Worm (Caenorhabditis elegans) whole organism, L4 larva: ENCODE results near the gene Y49E10.16.
"Not testable (repeated sequence)": the region's sequence is repeated elsewhere in the genome, so short reads cannot be mapped to it uniquely, and the experiment has no call there.

ENCODE experiments used
- ama-1 ChIP-seq: fragments of 150-350 bp; optimal IDR thresholded peaks from 2 replicates; lab custom pipeline; 2014; ENCODE audit warnings: inconsistent platforms, mixed read lengths
- ceh-82 ChIP-seq: sonication (generic microtip); optimal IDR thresholded peaks from 2 replicates; lab custom pipeline; 2017; ENCODE audit warnings: missing biosample characterization, missing genetic modification characterization
- fos-1 ChIP-seq: fragments of 150-350 bp; optimal IDR thresholded peaks from 2 replicates; lab custom pipeline; 2014; ENCODE audit warnings: missing biosample characterization, missing genetic modification characterization
- lin-39 ChIP-seq: fragments of 150-350 bp; optimal IDR thresholded peaks from 2 replicates; lab custom pipeline; 2014; ENCODE audit warnings: missing biosample characterization, missing genetic modification reagents, missing genetic modification characterization
- lir-3 ChIP-seq: sonication (generic microtip); optimal IDR thresholded peaks from 2 replicates; lab custom pipeline; 2016; ENCODE audit warnings: mild to moderate bottlenecking, missing genetic modification characterization, missing compliant biosample characterization
- lsy-2 ChIP-seq, 2 experiments: fragments of 150-350 bp in 1 of 2; sonication (generic microtip) in 1 of 2; optimal IDR thresholded peaks; 2 replicates each; lab custom pipeline; 2014 to 2017; ENCODE audit warnings: missing biosample characterization in 2 of 2, missing genetic modification characterization in 2 of 2
- mdl-1 ChIP-seq, 2 experiments: fragments of 150-350 bp in 1 of 2; sonication (generic microtip) in 1 of 2; optimal IDR thresholded peaks; 2 replicates each; lab custom pipeline; 2014 to 2017; ENCODE audit warnings: missing biosample characterization in 2 of 2, missing genetic modification characterization in 2 of 2
- nhr-25 ChIP-seq: sonication (generic microtip); optimal IDR thresholded peaks from 2 replicates; lab custom pipeline; 2017; ENCODE audit warnings: missing genetic modification characterization, mild to moderate bottlenecking, missing compliant biosample characterization, antibody characterized with exemption, moderate library complexity, borderline replicate concordance; ENCODE audit not compliant: insufficient read depth
- nhr-28 ChIP-seq: fragments of 150-350 bp; optimal IDR thresholded peaks from 2 replicates; lab custom pipeline; 2014; ENCODE audit warnings: missing biosample characterization, missing genetic modification characterization
- nhr-6 ChIP-seq: fragments of 150-350 bp; optimal IDR thresholded peaks from 2 replicates; lab custom pipeline; 2014; ENCODE audit warnings: missing biosample characterization, missing genetic modification characterization
- ztf-11 ChIP-seq: fragments of 150-350 bp; optimal IDR thresholded peaks from 2 replicates; lab custom pipeline; 2014; ENCODE audit warnings: missing biosample characterization, missing genetic modification characterization

DNA sequence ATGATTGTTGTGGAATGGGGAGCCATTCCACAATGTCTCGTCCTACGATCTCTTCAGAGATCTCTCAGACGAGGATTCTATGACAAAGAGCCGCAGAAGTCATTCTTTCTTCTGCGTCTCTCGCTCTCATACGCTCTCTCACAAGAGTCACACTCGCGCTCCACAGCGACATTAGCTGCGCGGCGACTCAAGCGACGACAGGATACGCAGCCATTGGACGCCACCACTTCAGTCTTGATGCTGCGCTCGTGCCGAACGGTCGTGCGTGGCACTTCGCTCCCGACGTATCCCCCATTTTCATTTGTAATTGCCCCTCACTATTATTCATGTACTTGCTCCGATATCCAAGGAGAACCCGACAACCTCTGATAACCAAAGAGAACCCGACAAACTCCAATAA lies 47.5 kb upstream of the Y49E10.16 start:
- not testable (repeated sequence) for TF ChIP-seq ztf-11 (tag; lab: Kevin White, UChicago); lir-3 (tag; lab: Kevin White, UChicago); nhr-25; fos-1; mdl-1 (tag; optimal IDR thresholded peaks at IDR 0.05; lab: Kevin White, UChicago); nhr-6; nhr-28 (tag; lab: Kevin White, UChicago); lsy-2 (tag; optimal IDR thresholded peaks at IDR 0.05; lab: Kevin White, UChicago); ama-1; ceh-82 (tag; lab: Kevin White, UChicago); lin-39 (tag; lab: Kevin White, UChicago)
